Fruit fly (Drosophila melanogaster) whole organism, embryonic: ENCODE results near the gene hiro.
A peak's percentile ranks its signal among the peaks of the same experiment; 100 is the strongest.

Experiments
- ATbp ChIP-seq: fragments of 200-800 bp; sonication (Bioruptor generic); optimal IDR thresholded peaks from 2 replicates; lab custom pipeline; 2017; ENCODE audit warnings: missing biosample characterization, mild to moderate bottlenecking, missing genetic modification characterization, missing genetic modification reagents
- Ada2b ChIP-seq: fragments of 200-800 bp; sonication (Bioruptor generic); IDR thresholded peaks from 2 replicates; pipeline ENCODE4 v1.3.6; 2022; ENCODE audit warnings: missing biosample characterization, missing genetic modification characterization
- Antp ChIP-seq: fragments of 200-800 bp; sonication (Bioruptor generic); optimal IDR thresholded peaks from 3 replicates; lab custom pipeline; 2016; ENCODE audit warnings: missing biosample characterization, missing genetic modification characterization
- Awh ChIP-seq: fragments of 200-800 bp; sonication (Bioruptor generic); IDR thresholded peaks from 2 replicates; pipeline ENCODE4, ENCODE4 v1.3.6; 2022; ENCODE audit warnings: missing biosample characterization, missing genetic modification characterization
- CG10274 ChIP-seq: fragments of 200-800 bp; sonication (Bioruptor generic); optimal IDR thresholded peaks from 3 replicates; lab custom pipeline; 2017; ENCODE audit warnings: missing biosample characterization, mild to moderate bottlenecking, missing genetic modification characterization
- CG12299 ChIP-seq: fragments of 200-800 bp; sonication (Bioruptor generic); optimal IDR thresholded peaks from 2 replicates; lab custom pipeline; 2018; ENCODE audit warnings: missing biosample characterization, mild to moderate bottlenecking, missing genetic modification characterization
- CG12391 ChIP-seq: fragments of 200-800 bp; sonication (Bioruptor generic); optimal IDR thresholded peaks from 3 replicates; lab custom pipeline; 2018; ENCODE audit warnings: missing biosample characterization, mild to moderate bottlenecking, missing genetic modification characterization, moderate library complexity
- CG12744 ChIP-seq: fragments of 200-800 bp; sonication (Bioruptor generic); optimal IDR thresholded peaks from 2 replicates; lab custom pipeline; 2016; ENCODE audit warnings: missing biosample characterization, missing genetic modification characterization
- CG15696 ChIP-seq: fragments of 200-800 bp; sonication (Bioruptor generic); optimal IDR thresholded peaks from 2 replicates; lab custom pipeline; 2019; ENCODE audit warnings: missing biosample characterization, mild to moderate bottlenecking, missing genetic modification characterization, moderate library complexity
- CG1602 ChIP-seq: fragments of 200-800 bp; sonication (Bioruptor generic); optimal IDR thresholded peaks from 3 replicates; lab custom pipeline; 2016; ENCODE audit warnings: missing biosample characterization, missing genetic modification characterization
- CG17829 ChIP-seq: fragments of 200-800 bp; optimal IDR thresholded peaks from 2 replicates; lab custom pipeline; 2019; ENCODE audit warnings: missing biosample characterization, mild to moderate bottlenecking, missing genetic modification characterization, moderate library complexity
- CG17912 ChIP-seq: fragments of 200-800 bp; sonication (Bioruptor generic); optimal IDR thresholded peaks from 2 replicates; lab custom pipeline; 2018; ENCODE audit warnings: missing biosample characterization, mild to moderate bottlenecking, missing genetic modification characterization
- CG2678 ChIP-seq: fragments of 200-800 bp; sonication (Bioruptor generic); optimal IDR thresholded peaks from 3 replicates; lab custom pipeline; 2019; ENCODE audit warnings: missing biosample characterization, mild to moderate bottlenecking, missing genetic modification characterization, moderate library complexity
- CG30020 ChIP-seq: fragments of 200-800 bp; optimal IDR thresholded peaks from 2 replicates; lab custom pipeline; 2019; ENCODE audit warnings: missing biosample characterization, mild to moderate bottlenecking, missing genetic modification characterization, moderate library complexity
- CG3065 ChIP-seq: fragments of 200-800 bp; sonication (Bioruptor generic); optimal IDR thresholded peaks from 2 replicates; lab custom pipeline; 2016; ENCODE audit warnings: missing biosample characterization, missing genetic modification characterization
- CG3163 ChIP-seq: fragments of 200-800 bp; sonication (Bioruptor generic); optimal IDR thresholded peaks from 3 replicates; lab custom pipeline; 2016; ENCODE audit warnings: missing biosample characterization, missing genetic modification characterization
- CG32532 ChIP-seq: fragments of 200-800 bp; sonication (Bioruptor generic); IDR thresholded peaks from 2 replicates; pipeline ENCODE4 v1.3.6; 2022; ENCODE audit warnings: missing biosample characterization, missing genetic modification characterization
- CG3281 ChIP-seq: fragments of 200-800 bp; sonication (Bioruptor generic); optimal IDR thresholded peaks from 3 replicates; lab custom pipeline; 2017; ENCODE audit warnings: missing biosample characterization, mild to moderate bottlenecking, missing genetic modification characterization
- CG6791 ChIP-seq: fragments of 200-800 bp; sonication (Bioruptor generic); IDR thresholded peaks from 3 replicates; pipeline ENCODE4 v1.3.6; 2022; ENCODE audit warnings: missing biosample characterization, missing genetic modification characterization; ENCODE audit not compliant: partially characterized antibody
- CG8290 ChIP-seq, 3 experiments: fragments of 200-800 bp; sonication (Bioruptor generic); optimal IDR thresholded peaks; 2 replicates each; lab custom pipeline; 2016 to 2019; ENCODE audit warnings: missing biosample characterization in 3 of 3, missing genetic modification characterization in 3 of 3, mild to moderate bottlenecking in 2 of 3, moderate library complexity in 1 of 3
- CG8388 ChIP-seq: fragments of 200-800 bp; sonication (Bioruptor generic); optimal IDR thresholded peaks from 2 replicates; lab custom pipeline; 2019; ENCODE audit warnings: missing biosample characterization, mild to moderate bottlenecking, missing genetic modification characterization, moderate library complexity
- CG9817 ChIP-seq: fragments of 200-800 bp; sonication (Bioruptor generic); optimal IDR thresholded peaks from 2 replicates; lab custom pipeline; 2018; ENCODE audit warnings: missing biosample characterization, mild to moderate bottlenecking, missing genetic modification characterization, moderate library complexity
- Drgx ChIP-seq: fragments of 200-800 bp; sonication (Bioruptor generic); IDR thresholded peaks from 2 replicates; pipeline ENCODE4 v1.3.6; 2022; ENCODE audit warnings: missing biosample characterization, missing genetic modification characterization
- Eip74EF ChIP-seq, 2 experiments: fragments of 200-800 bp in 1 of 2; fragments of >200 bp in 1 of 2; sonication (Bioruptor generic) in 1 of 2; optimal IDR thresholded peaks; 2 replicates each; lab custom pipeline; 2017 to 2019; ENCODE audit warnings: missing biosample characterization in 2 of 2, missing genetic modification characterization in 2 of 2, mild to moderate bottlenecking in 1 of 2, moderate library complexity in 1 of 2
- HLH4C ChIP-seq: fragments of 200-800 bp; sonication (Bioruptor generic); IDR thresholded peaks from 3 replicates; pipeline ENCODE4 v1.3.6; 2022; ENCODE audit warnings: missing biosample characterization, missing genetic modification characterization; ENCODE audit not compliant: partially characterized antibody
- Hey ChIP-seq: fragments of 200-800 bp; sonication (Bioruptor generic); optimal IDR thresholded peaks from 3 replicates; lab custom pipeline; 2018; ENCODE audit warnings: missing biosample characterization, mild to moderate bottlenecking, missing genetic modification characterization
- Hr39 ChIP-seq: fragments of >200 bp; optimal IDR thresholded peaks from 2 replicates; lab custom pipeline; 2017
- Lim3 ChIP-seq: fragments of 200-800 bp; sonication (Bioruptor generic); IDR thresholded peaks from 2 replicates; pipeline ENCODE4 v1.3.6; 2022; ENCODE audit warnings: missing biosample characterization, missing genetic modification characterization
- Rfx ChIP-seq: fragments of 200-800 bp; sonication (Bioruptor generic); IDR thresholded peaks from 2 replicates; pipeline ENCODE4 v1.3.6; 2022; ENCODE audit warnings: missing biosample characterization, missing genetic modification characterization
- Scr ChIP-seq: fragments of 200-800 bp; sonication (Bioruptor generic); IDR thresholded peaks from 2 replicates; pipeline ENCODE4 v1.3.6; 2022; ENCODE audit warnings: missing biosample characterization, missing genetic modification characterization; ENCODE audit not compliant: partially characterized antibody
- TFAM ChIP-seq: fragments of 200-800 bp; sonication (Bioruptor generic); optimal IDR thresholded peaks from 2 replicates; lab custom pipeline; 2017; ENCODE audit warnings: missing biosample characterization, missing genetic modification characterization, inconsistent platforms
- Xbp1 ChIP-seq: fragments of 200-800 bp; sonication (Bioruptor generic); optimal IDR thresholded peaks from 3 replicates; lab custom pipeline; 2016; ENCODE audit warnings: missing biosample characterization, mild to moderate bottlenecking, missing genetic modification characterization
- Xrp1 ChIP-seq: fragments of 200-800 bp; sonication (Bioruptor generic); IDR thresholded peaks from 2 replicates; pipeline ENCODE4 v1.3.6; 2022; ENCODE audit warnings: missing biosample characterization, missing genetic modification characterization
- ato ChIP-seq: fragments of 200-800 bp; sonication (Bioruptor generic); IDR thresholded peaks from 2 replicates; pipeline ENCODE4 v1.3.6; 2022; ENCODE audit warnings: missing biosample characterization, missing genetic modification characterization; ENCODE audit not compliant: partially characterized antibody
- bigmax ChIP-seq: fragments of 200-800 bp; sonication (Bioruptor generic); optimal IDR thresholded peaks from 2 replicates; lab custom pipeline; 2018; ENCODE audit warnings: missing biosample characterization, mild to moderate bottlenecking, missing genetic modification characterization
- chif ChIP-seq, 2 experiments: fragments of 200-800 bp; sonication (Bioruptor generic); optimal IDR thresholded peaks; 3 replicates each; lab custom pipeline; 2016; ENCODE audit warnings: missing biosample characterization in 2 of 2, missing genetic modification characterization in 2 of 2
- ems ChIP-seq: fragments of 200-800 bp; sonication (Bioruptor generic); optimal IDR thresholded peaks from 3 replicates; lab custom pipeline; 2016; ENCODE audit warnings: missing biosample characterization, missing genetic modification characterization
- esg ChIP-seq: fragments of 200-800 bp; sonication (Bioruptor generic); conservative IDR thresholded peaks from 2 replicates; pipeline ENCODE4 v1.3.6; 2022; ENCODE audit warnings: missing biosample characterization, missing genetic modification characterization
- gce ChIP-seq: fragments of 200-800 bp; sonication (Bioruptor generic); IDR thresholded peaks from 3 replicates; pipeline ENCODE4 v1.3.6; 2022; ENCODE audit warnings: missing biosample characterization, missing genetic modification characterization
- gsb-n ChIP-seq: fragments of 200-800 bp; sonication (Bioruptor generic); optimal IDR thresholded peaks from 3 replicates; lab custom pipeline; 2018; ENCODE audit warnings: missing biosample characterization, mild to moderate bottlenecking, missing genetic modification characterization
- klu ChIP-seq: fragments of 200-800 bp; sonication (Bioruptor generic); IDR thresholded peaks from 2 replicates; pipeline ENCODE4 v1.3.6; 2022; ENCODE audit warnings: missing biosample characterization, missing genetic modification characterization
- maf-S ChIP-seq: fragments of 200-800 bp; sonication (Bioruptor generic); optimal IDR thresholded peaks from 2 replicates; lab custom pipeline; 2016; ENCODE audit warnings: missing biosample characterization, missing genetic modification characterization
- nerfin-1 ChIP-seq: fragments of 200-800 bp; sonication (Bioruptor generic); optimal IDR thresholded peaks from 3 replicates; lab custom pipeline; 2019; ENCODE audit warnings: missing biosample characterization, mild to moderate bottlenecking, missing genetic modification characterization, moderate library complexity
- peb ChIP-seq: fragments of 200-800 bp; sonication (Bioruptor generic); IDR thresholded peaks from 2 replicates; pipeline ENCODE4 v1.3.6; 2022; ENCODE audit warnings: missing biosample characterization, missing genetic modification characterization
- pros ChIP-seq: fragments of 200-800 bp; sonication (Bioruptor generic); optimal IDR thresholded peaks from 3 replicates; lab custom pipeline; 2019; ENCODE audit warnings: missing biosample characterization, mild to moderate bottlenecking, missing genetic modification characterization, moderate library complexity
- run ChIP-seq: fragments of 200-800 bp; sonication (Bioruptor generic); optimal IDR thresholded peaks from 3 replicates; lab custom pipeline; 2018; ENCODE audit warnings: missing biosample characterization, mild to moderate bottlenecking, missing genetic modification characterization
- slp2 ChIP-seq: fragments of 200-800 bp; sonication (Bioruptor generic); optimal IDR thresholded peaks from 2 replicates; lab custom pipeline; 2016; ENCODE audit warnings: missing biosample characterization, missing genetic modification characterization
- toy ChIP-seq: fragments of 200-800 bp; sonication (Bioruptor generic); IDR thresholded peaks from 2 replicates; pipeline ENCODE4 v1.3.6; 2022; ENCODE audit warnings: missing biosample characterization, missing genetic modification characterization
- unc-4 ChIP-seq: fragments of 200-800 bp; sonication (Bioruptor generic); IDR thresholded peaks from 2 replicates; pipeline ENCODE4 v1.3.6; 2022; ENCODE audit warnings: missing biosample characterization, missing genetic modification characterization; ENCODE audit not compliant: partially characterized antibody

hiro gene

dm6 chr3L:696404-697054, 8.8 kb upstream of the hiro start (continued):
- TF ChIP-seq Awh (GFP tag; lab: Robert Waterston, UW) (peak; percentile 96), gce (GFP tag; lab: Robert Waterston, UW) (peak; percentile 94), Xbp1 (GFP tag; lab: Kevin White, UChicago) (peak; percentile 94), run (tag; lab: Kevin White, UChicago) (peak; percentile 92), Xrp1 (GFP tag; lab: Robert Waterston, UW) (peak; percentile 99), CG32532 (GFP tag; lab: Robert Waterston, UW) (peak; percentile 97), ATbp (GFP tag; lab: Kevin White, UChicago) (peak; percentile 94), Scr (GFP tag; lab: Robert Waterston, UW) (no peak), CG3281 (GFP tag; lab: Kevin White, UChicago) (peak; percentile 95), CG10274 (GFP tag; lab: Kevin White, UChicago) (peak; percentile 85), unc-4 (no peak), slp2 (peak; percentile 68), ato (GFP tag; lab: Robert Waterston, UW) (no peak), Drgx (peak; percentile 95), CG15696 (peak; percentile 97), Eip74EF (GFP tag; optimal IDR thresholded peaks at IDR 0.05; lab: Kevin White, UChicago) (peak in 1 of 2 experiments; percentile 94), CG3065 (peak; percentile 81), CG1602 (GFP tag; lab: Kevin White, UChicago) (peak; percentile 90), toy (GFP tag; lab: Robert Waterston, UW) (peak; percentile 92), CG30020 (tag; lab: Kevin White, UChicago) (peak; percentile 72), CG12744 (GFP tag; lab: Kevin White, UChicago) (peak; percentile 9), Lim3 (peak; percentile 79), TFAM (GFP tag; lab: Kevin White, UChicago) (peak; percentile 82), Ada2b (peak; percentile 97), CG17912 (GFP tag; lab: Kevin White, UChicago) (peak; percentile 3), Hey (tag; lab: Kevin White, UChicago) (peak; percentile 40), CG12391 (peak; percentile 97), Rfx (GFP tag; lab: Robert Waterston, UW) (peak; percentile 97), HLH4C (GFP tag; lab: Robert Waterston, UW) (no peak), CG8290 (GFP tag; optimal IDR thresholded peaks at IDR 0.05; lab: Kevin White, UChicago) (peak; percentile 97), CG8290 (tag; optimal IDR thresholded peaks at IDR 0.05; lab: Kevin White, UChicago) (peak; percentile 69 to 82), nerfin-1 (tag; lab: Kevin White, UChicago) (peak; percentile 93), gsb-n (peak; percentile 97), ems (peak; percentile 92), CG6791 (GFP tag; lab: Robert Waterston, UW) (peak; percentile 67), chif (GFP tag; optimal IDR thresholded peaks at IDR 0.05; lab: Kevin White, UChicago) (peak in 1 of 2 experiments; percentile 64), esg (peak; percentile 94), CG3163 (GFP tag; lab: Kevin White, UChicago) (no peak), Hr39 (lab: Kevin White, UChicago) (no peak), bigmax (GFP tag; lab: Kevin White, UChicago) (peak; percentile 58), maf-S (GFP tag; lab: Kevin White, UChicago) (no peak), klu (GFP tag; lab: Robert Waterston, UW) (peak; percentile 87), CG12299 (tag; lab: Kevin White, UChicago) (peak; percentile 92), CG2678 (tag; lab: Kevin White, UChicago) (peak; percentile 97), CG9817 (tag; lab: Kevin White, UChicago) (peak; percentile 93), CG17829 (tag; lab: Kevin White, UChicago) (peak; percentile 98), peb (GFP tag; lab: Robert Waterston, UW) (peak; percentile 91), CG8388 (GFP tag; lab: Kevin White, UChicago) (peak; percentile 95), pros (GFP tag; lab: Kevin White, UChicago) (peak; percentile 86), Antp (GFP tag; lab: Kevin White, UChicago) (peak; percentile 32)
